Fruit fly (Drosophila melanogaster) whole organism, adult: Measurements from ENCODE around the gene CG31636.

ENCODE experiments used
- CG7101 ChIP-seq: fragments of 200-800 bp; sonication (Bioruptor generic); optimal IDR thresholded peaks from 2 replicates; lab custom pipeline; 2018; ENCODE audit warnings: missing biosample characterization, mild to moderate bottlenecking, missing genetic modification characterization, moderate library complexity
- Crg-1 ChIP-seq: fragments of 200-800 bp; sonication (Bioruptor generic); optimal IDR thresholded peaks from 2 replicates; lab custom pipeline; 2016; ENCODE audit warnings: missing biosample characterization, missing genetic modification characterization
- cic ChIP-seq: fragments of 200-800 bp; sonication (Bioruptor generic); optimal IDR thresholded peaks from 2 replicates; lab custom pipeline; 2017; ENCODE audit warnings: missing biosample characterization, mild to moderate bottlenecking, missing genetic modification characterization, moderate library complexity
- tj ChIP-seq: fragments of 200-800 bp; sonication (Bioruptor generic); optimal IDR thresholded peaks from 3 replicates; lab custom pipeline; 2017; ENCODE audit warnings: missing biosample characterization, mild to moderate bottlenecking, missing genetic modification characterization, moderate library complexity

DNA sequence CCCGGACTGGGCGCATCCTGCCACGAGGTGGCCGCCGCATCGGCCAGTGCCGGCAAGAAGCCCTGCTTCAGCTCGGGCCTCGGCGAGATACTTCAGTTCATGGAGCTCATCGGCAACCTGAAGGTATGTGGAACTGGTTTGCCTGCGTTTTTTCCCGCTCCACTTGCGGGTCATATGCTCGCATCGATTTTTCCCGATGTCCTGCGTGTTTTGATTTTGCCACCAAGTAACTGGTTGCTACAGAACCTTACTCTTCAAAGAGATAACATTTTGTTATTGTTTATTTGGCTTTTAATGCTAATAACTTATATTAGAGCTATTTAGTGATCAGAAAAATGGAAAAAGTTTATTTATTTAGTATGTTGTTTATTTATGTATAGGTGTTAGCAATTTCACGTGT is 44.8 kb downstream of the CG31636 start:
- TF ChIP-seq Crg-1 (GFP tag; lab: Kevin White, UChicago) (no peak), tj (GFP tag; lab: Kevin White, UChicago) (no peak), cic (GFP tag; lab: Kevin White, UChicago) (no peak), CG7101 (tag; lab: Kevin White, UChicago) (no peak)
